Fruit fly (Drosophila melanogaster): ENCODE results near the gene r.
A peak's percentile ranks its signal among the peaks of the same experiment; 100 is the strongest.

r gene

DNA sequence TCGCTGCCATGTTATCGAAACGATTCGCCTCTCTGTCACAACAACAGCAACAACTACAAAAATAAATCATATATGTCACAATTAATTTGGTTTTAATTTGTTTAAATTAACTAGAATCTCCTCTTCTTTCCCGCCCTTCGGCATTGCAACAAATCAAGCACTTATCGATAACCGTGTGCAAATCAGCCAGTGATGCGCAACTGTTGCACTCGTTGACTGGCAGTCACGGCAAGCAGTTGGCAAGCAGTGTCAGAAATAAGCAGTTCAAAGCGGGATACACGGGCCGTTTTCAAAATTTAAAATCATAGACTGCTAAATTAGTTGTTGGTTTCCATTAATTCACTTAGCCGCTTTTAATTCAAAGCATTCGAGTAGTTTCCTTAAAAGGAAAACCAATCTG, 28.6 kb downstream of the r start, which contains the start of gene Axs (continued):
- TF ChIP-seq Mad (GFP tag; optimal IDR thresholded peaks at IDR 0.05): peak; percentile 27
- TF ChIP-seq CG31388 (GFP tag; optimal IDR thresholded peaks at IDR 0.05): no peak
- TF ChIP-seq Myb (GFP tag; optimal IDR thresholded peaks at IDR 0.05): peak; percentile 84
- TF ChIP-seq Mrtf (GFP tag; IDR thresholded peaks at IDR 0.05): no peak
- TF ChIP-seq Dll (GFP tag; IDR thresholded peaks at IDR 0.05; ENCODE audit: partially characterized antibody): peak; percentile 62; the same call in 2 of the 4 replicates
- no peak for TF ChIP-seq yki (optimal IDR thresholded peaks at IDR 0.05)
- TF ChIP-seq vvl (GFP tag; IDR thresholded peaks at IDR 0.05): peak; percentile 76
- peak; percentile 94 for TF ChIP-seq CG15479 (GFP tag; optimal IDR thresholded peaks at IDR 0.05)
- TF ChIP-seq row (GFP tag; IDR thresholded peaks at IDR 0.05): peak; percentile 49; the same call in 1 of the 3 replicates
- TF ChIP-seq BEAF-32 (GFP tag; optimal IDR thresholded peaks at IDR 0.05): peak; percentile 79
- TF ChIP-seq CG7556 (GFP tag; optimal IDR thresholded peaks at IDR 0.05): no peak
- TF ChIP-seq odd (GFP tag; optimal IDR thresholded peaks at IDR 0.05): no peak
- TF ChIP-seq usp (GFP tag; optimal IDR thresholded peaks at IDR 0.05): no peak
- TF ChIP-seq CG2116 (GFP tag; optimal IDR thresholded peaks at IDR 0.05): peak; percentile 85
- no peak for TF ChIP-seq grn (GFP tag; optimal IDR thresholded peaks at IDR 0.05)
- peak; percentile 11 for TF ChIP-seq NfI (GFP tag; optimal IDR thresholded peaks at IDR 0.05)
- peak; percentile 45 for TF ChIP-seq phol (tag; optimal IDR thresholded peaks at IDR 0.05)
- TF ChIP-seq CG6254 (GFP tag; optimal IDR thresholded peaks at IDR 0.05): no peak
- peak; percentile 66; the same call in 2 of the 3 replicates for TF ChIP-seq zen2 (GFP tag; IDR thresholded peaks at IDR 0.05; ENCODE audit: partially characterized antibody)
- TF ChIP-seq Lhr (GFP tag; optimal IDR thresholded peaks at IDR 0.05): peak; percentile 77
- peak; percentile 41 for TF ChIP-seq CG10267 (tag; optimal IDR thresholded peaks at IDR 0.05)
- no peak for TF ChIP-seq Gug (GFP tag; IDR thresholded peaks at IDR 0.05)
- TF ChIP-seq toy (GFP tag; IDR thresholded peaks at IDR 0.05): no peak
- TF ChIP-seq sna (GFP tag; IDR thresholded peaks at IDR 0.05; ENCODE audit: partially characterized antibody): peak; percentile 55
- peak; percentile 23 for TF ChIP-seq gsb-n (tag; optimal IDR thresholded peaks at IDR 0.05)
- peak; percentile 89 for TF ChIP-seq Med (GFP tag)
- no peak for TF ChIP-seq CG8281 (tag; optimal IDR thresholded peaks at IDR 0.05)
- TF ChIP-seq Bgb (GFP tag; IDR thresholded peaks at IDR 0.05; ENCODE audit: partially characterized antibody): peak; percentile 85
- TF ChIP-seq Dp (GFP tag; optimal IDR thresholded peaks at IDR 0.05): peak; percentile 98
- no peak for TF ChIP-seq HLHmδ (GFP tag; optimal IDR thresholded peaks at IDR 0.05)

DNA sequence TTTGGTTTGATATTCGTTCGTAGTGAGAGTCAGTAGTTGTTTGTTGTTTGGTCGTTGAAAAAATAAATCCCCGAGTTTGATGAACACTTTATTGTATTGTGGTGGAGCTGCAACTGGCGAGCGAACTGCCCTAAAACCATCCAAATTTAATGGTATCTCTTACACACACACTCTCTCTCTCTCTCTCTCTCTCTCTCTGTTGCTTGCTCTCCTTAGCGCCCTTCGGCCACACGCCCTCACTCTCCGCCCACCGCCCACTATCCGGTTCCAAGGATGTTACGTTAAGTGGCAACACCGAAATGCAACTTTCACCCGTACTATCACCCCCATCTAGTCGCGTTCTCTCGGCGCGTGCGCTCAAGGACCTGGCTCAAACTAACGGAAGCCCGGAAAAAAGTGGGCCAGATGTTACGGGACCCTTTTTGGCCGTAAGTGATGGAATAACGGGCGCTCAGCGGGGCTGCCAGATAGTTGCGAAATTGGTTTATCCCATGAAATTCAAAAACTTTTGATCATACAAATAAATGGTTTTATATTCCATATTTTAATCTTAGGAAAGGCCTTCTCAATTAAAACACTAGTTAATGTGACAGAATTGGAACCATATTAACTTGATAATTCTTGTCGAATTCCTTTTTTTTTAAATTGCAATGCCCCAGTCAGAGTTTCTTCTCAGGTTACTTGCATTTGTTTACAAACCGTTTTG, 32.4 kb downstream of the r start:
- TF ChIP-seq CG2875 (GFP tag; optimal IDR thresholded peaks at IDR 0.05) (no peak), nmo (GFP tag; optimal IDR thresholded peaks at IDR 0.05) (peak; percentile 24), row (GFP tag; IDR thresholded peaks at IDR 0.05) (0 out of 3 replicates have a peak, but pooled peaks have one; percentile 24), Dll (GFP tag; IDR thresholded peaks at IDR 0.05; ENCODE audit: partially characterized antibody) (no peak), Optix (GFP tag; IDR thresholded peaks at IDR 0.05) (no peak), Sry-δ (GFP tag; optimal IDR thresholded peaks at IDR 0.05) (peak; percentile 15), zen2 (GFP tag; IDR thresholded peaks at IDR 0.05; ENCODE audit: partially characterized antibody) (no peak), lbe (GFP tag; optimal IDR thresholded peaks at IDR 0.05) (no peak), CG8388 (GFP tag; optimal IDR thresholded peaks at IDR 0.05) (no peak), CG8290 (GFP tag; optimal IDR thresholded peaks at IDR 0.05) (no peak), CG8290 (tag; optimal IDR thresholded peaks at IDR 0.05) (no peak), CG9437 (GFP tag; optimal IDR thresholded peaks at IDR 0.05) (peak; percentile 15), NC2α (GFP tag; optimal IDR thresholded peaks at IDR 0.05) (no peak), CG7839 (tag; optimal IDR thresholded peaks at IDR 0.05) (peak; percentile 5), CG8359 (GFP tag; optimal IDR thresholded peaks at IDR 0.05; ENCODE audit: borderline replicate concordance) (no peak), BtbVII (GFP tag; optimal IDR thresholded peaks at IDR 0.05) (no peak), CG13296 (GFP tag; optimal IDR thresholded peaks at IDR 0.05) (no peak), CG13424 (tag; optimal IDR thresholded peaks at IDR 0.05) (peak; percentile 0), vvl (GFP tag; IDR thresholded peaks at IDR 0.05) (no peak), sc (optimal IDR thresholded peaks at IDR 0.05) (no peak), sc (GFP tag; optimal IDR thresholded peaks at IDR 0.05) (no peak), rib (GFP tag; IDR thresholded peaks at IDR 0.05) (no peak), en (GFP tag; optimal IDR thresholded peaks at IDR 0.05) (no peak)
